Fruit fly (Drosophila melanogaster) whole organism, embryonic: Measurements from ENCODE around the gene ocn.

ENCODE experiments used
- Awh ChIP-seq: fragments of 200-800 bp; sonication (Bioruptor generic); IDR thresholded peaks from 2 replicates; pipeline ENCODE4, ENCODE4 v1.3.6; 2022; ENCODE audit warnings: missing biosample characterization, missing genetic modification characterization
- CG10654 ChIP-seq: fragments of 200-800 bp; sonication (Bioruptor generic); optimal IDR thresholded peaks from 2 replicates; lab custom pipeline; 2016; ENCODE audit warnings: missing biosample characterization, missing genetic modification characterization
- CG11085 ChIP-seq: fragments of 200-800 bp; sonication (Bioruptor generic); IDR thresholded peaks from 2 replicates; pipeline ENCODE4 v1.3.6; 2022; ENCODE audit warnings: missing biosample characterization, missing genetic modification characterization
- CG11398 ChIP-seq: fragments of 200-800 bp; sonication (Bioruptor generic); optimal IDR thresholded peaks from 2 replicates; lab custom pipeline; 2016; ENCODE audit warnings: missing biosample characterization, missing genetic modification characterization
- CG12744 ChIP-seq: fragments of 200-800 bp; sonication (Bioruptor generic); optimal IDR thresholded peaks from 2 replicates; lab custom pipeline; 2016; ENCODE audit warnings: missing biosample characterization, missing genetic modification characterization
- CG13624 ChIP-seq: fragments of 200-800 bp; sonication (Bioruptor generic); optimal IDR thresholded peaks from 2 replicates; lab custom pipeline; 2016; ENCODE audit warnings: missing biosample characterization, missing genetic modification characterization
- CG14014 ChIP-seq: fragments of 200-800 bp; sonication (Bioruptor generic); IDR thresholded peaks from 2 replicates; pipeline ENCODE4 v1.3.6; 2022; ENCODE audit warnings: missing biosample characterization, missing genetic modification characterization
- CG14050 ChIP-seq: fragments of 200-800 bp; sonication (Bioruptor generic); IDR thresholded peaks from 3 replicates; pipeline ENCODE4 v1.3.6; 2022; ENCODE audit warnings: missing biosample characterization, missing genetic modification characterization
- CG16779 ChIP-seq: fragments of 200-800 bp; sonication (Bioruptor generic); IDR thresholded peaks from 2 replicates; pipeline ENCODE4 v1.3.6; 2022; ENCODE audit warnings: missing biosample characterization, missing genetic modification characterization
- CG2678 ChIP-seq: fragments of 200-800 bp; sonication (Bioruptor generic); optimal IDR thresholded peaks from 3 replicates; lab custom pipeline; 2019; ENCODE audit warnings: missing biosample characterization, mild to moderate bottlenecking, missing genetic modification characterization, moderate library complexity
- CG2712 ChIP-seq: fragments of 200-800 bp; optimal IDR thresholded peaks from 3 replicates; lab custom pipeline; 2019; ENCODE audit warnings: missing biosample characterization, mild to moderate bottlenecking, missing genetic modification characterization, moderate library complexity
- CG33213 ChIP-seq: fragments of 200-800 bp; sonication (Bioruptor generic); optimal IDR thresholded peaks from 3 replicates; lab custom pipeline; 2016; ENCODE audit warnings: missing biosample characterization, missing genetic modification characterization
- CG4328 ChIP-seq: fragments of 200-800 bp; sonication (Bioruptor generic); optimal IDR thresholded peaks from 3 replicates; lab custom pipeline; 2017; ENCODE audit warnings: missing biosample characterization, missing genetic modification reagents, missing genetic modification characterization
- CG6765 ChIP-seq: fragments of 200-800 bp; sonication (Bioruptor generic); optimal IDR thresholded peaks from 3 replicates; lab custom pipeline; 2017; ENCODE audit warnings: missing biosample characterization, mild to moderate bottlenecking, missing genetic modification characterization
- CG7745 ChIP-seq: fragments of 200-800 bp; sonication (Bioruptor generic); optimal IDR thresholded peaks from 2 replicates; lab custom pipeline; 2018; ENCODE audit warnings: missing biosample characterization, mild to moderate bottlenecking, missing genetic modification characterization, moderate library complexity
- CkIIα-i1 ChIP-seq: fragments of 200-800 bp; sonication (Bioruptor generic); IDR thresholded peaks from 2 replicates; pipeline ENCODE4 v1.3.6; 2022; ENCODE audit warnings: missing biosample characterization, missing genetic modification characterization
- Dbx ChIP-seq: fragments of 200-800 bp; sonication (Bioruptor generic); IDR thresholded peaks from 3 replicates; pipeline ENCODE4 v1.3.6; 2022; ENCODE audit warnings: missing biosample characterization, missing genetic modification characterization
- Dfd ChIP-seq, 2 experiments: fragments of >200 bp; optimal IDR thresholded peaks; 2 replicates each; lab custom pipeline; 2017; ENCODE audit warnings: missing biosample characterization in 2 of 2, missing genetic modification characterization in 2 of 2
- ERR ChIP-seq: fragments of 200-800 bp; sonication (Bioruptor generic); optimal IDR thresholded peaks from 2 replicates; lab custom pipeline; 2016; ENCODE audit warnings: missing biosample characterization, missing genetic modification characterization
- Meics ChIP-seq: fragments of 200-800 bp; sonication (Bioruptor generic); optimal IDR thresholded peaks from 2 replicates; lab custom pipeline; 2017; ENCODE audit warnings: missing biosample characterization, mild to moderate bottlenecking, missing genetic modification characterization
- Ravus ChIP-seq: fragments of 200-800 bp; sonication (Bioruptor generic); IDR thresholded peaks from 2 replicates; pipeline ENCODE4 v1.3.6; 2022; ENCODE audit warnings: missing biosample characterization, missing genetic modification characterization
- Rfx ChIP-seq: fragments of 200-800 bp; sonication (Bioruptor generic); IDR thresholded peaks from 2 replicates; pipeline ENCODE4 v1.3.6; 2022; ENCODE audit warnings: missing biosample characterization, missing genetic modification characterization
- Usf ChIP-seq: fragments of 200-800 bp; sonication (Bioruptor generic); optimal IDR thresholded peaks from 2 replicates; lab custom pipeline; 2017; ENCODE audit warnings: missing genotype, missing biosample characterization, missing genetic modification characterization
- Xrp1 ChIP-seq: fragments of 200-800 bp; sonication (Bioruptor generic); IDR thresholded peaks from 2 replicates; pipeline ENCODE4 v1.3.6; 2022; ENCODE audit warnings: missing biosample characterization, missing genetic modification characterization
- bcd ChIP-seq: fragments of 200-800 bp; sonication (Bioruptor generic); optimal IDR thresholded peaks from 2 replicates; lab custom pipeline; 2017; ENCODE audit warnings: missing biosample characterization, mild to moderate bottlenecking, missing genetic modification characterization
- cas ChIP-seq: fragments of 200-800 bp; sonication (Bioruptor generic); IDR thresholded peaks from 2 replicates; pipeline ENCODE4 v1.3.6; 2022; ENCODE audit warnings: missing biosample characterization, missing genetic modification characterization
- ci ChIP-seq: fragments of 200-800 bp; sonication (Bioruptor generic); IDR thresholded peaks from 3 replicates; pipeline ENCODE4 v1.3.6; 2022; ENCODE audit warnings: missing biosample characterization, missing genetic modification characterization
- croc ChIP-seq: fragments of 200-800 bp; sonication (Bioruptor generic); conservative IDR thresholded peaks from 3 replicates; pipeline ENCODE4 v1.3.6; 2022; ENCODE audit warnings: missing biosample characterization, missing genetic modification characterization
- dysf ChIP-seq: fragments of 200-800 bp; sonication (Bioruptor generic); IDR thresholded peaks from 3 replicates; pipeline ENCODE4 v1.3.6; 2022; ENCODE audit warnings: missing biosample characterization, missing genetic modification characterization
- eve ChIP-seq, 2 experiments: fragments of >200 bp; optimal IDR thresholded peaks; 2 replicates each; lab custom pipeline; 2017; ENCODE audit warnings: missing biosample characterization in 2 of 2, missing genetic modification characterization in 2 of 2
- ftz-f1 ChIP-seq: fragments of 200-800 bp; sonication (Bioruptor generic); optimal IDR thresholded peaks from 2 replicates; lab custom pipeline; 2016; ENCODE audit warnings: missing biosample characterization, missing genetic modification characterization
- gfzf ChIP-seq: fragments of 200-800 bp; sonication (Bioruptor generic); optimal IDR thresholded peaks from 2 replicates; lab custom pipeline; 2016; ENCODE audit warnings: missing biosample characterization, mild to moderate bottlenecking, missing genetic modification characterization, moderate library complexity
- grau ChIP-seq: fragments of 200-800 bp; optimal IDR thresholded peaks from 3 replicates; lab custom pipeline; 2019; ENCODE audit warnings: missing biosample characterization, mild to moderate bottlenecking, missing genetic modification characterization, moderate library complexity
- ham ChIP-seq: fragments of 200-800 bp; sonication (Bioruptor generic); IDR thresholded peaks from 2 replicates; pipeline ENCODE4 v1.3.6; 2022; ENCODE audit warnings: missing biosample characterization, missing genetic modification characterization
- hkb ChIP-seq, 2 experiments: fragments of 200-800 bp in 1 of 2; fragments of >200 bp in 1 of 2; sonication (Bioruptor generic) in 1 of 2; IDR thresholded peaks in 1 of 2; optimal IDR thresholded peaks in 1 of 2; 2 replicates each; pipeline versions ENCODE4 v1.3.6 to Lab custom; 2017 to 2022; ENCODE audit warnings: missing biosample characterization in 1 of 2, missing genetic modification characterization in 1 of 2
- ind ChIP-seq: fragments of 200-800 bp; sonication (Bioruptor generic); optimal IDR thresholded peaks from 3 replicates; lab custom pipeline; 2016; ENCODE audit warnings: missing biosample characterization, missing genetic modification characterization
- jumu ChIP-seq: fragments of 200-800 bp; sonication (Bioruptor generic); optimal IDR thresholded peaks from 3 replicates; lab custom pipeline; 2016; ENCODE audit warnings: missing biosample characterization, missing genetic modification characterization
- ken ChIP-seq: fragments of 200-800 bp; sonication (Bioruptor generic); IDR thresholded peaks from 3 replicates; pipeline ENCODE4 v1.3.6; 2022; ENCODE audit warnings: missing biosample characterization, missing genetic modification characterization
- mirr ChIP-seq: fragments of 200-800 bp; sonication (Bioruptor generic); optimal IDR thresholded peaks from 3 replicates; lab custom pipeline; 2018; ENCODE audit warnings: missing biosample characterization, mild to moderate bottlenecking, missing genetic modification characterization
- nmo ChIP-seq: fragments of 200-800 bp; sonication (Bioruptor generic); optimal IDR thresholded peaks from 2 replicates; lab custom pipeline; 2018; ENCODE audit warnings: missing biosample characterization, mild to moderate bottlenecking, missing genetic modification characterization, moderate library complexity
- onecut ChIP-seq: fragments of 200-800 bp; sonication (Bioruptor generic); IDR thresholded peaks from 2 replicates; pipeline ENCODE4 v1.3.6; 2022; ENCODE audit warnings: missing biosample characterization, missing genetic modification characterization
- pb ChIP-seq: fragments of 200-800 bp; sonication (Bioruptor generic); optimal IDR thresholded peaks from 3 replicates; lab custom pipeline; 2016; ENCODE audit warnings: missing biosample characterization, missing genetic modification characterization
- pfk ChIP-seq: fragments of 200-800 bp; sonication (Bioruptor generic); optimal IDR thresholded peaks from 2 replicates; lab custom pipeline; 2018; ENCODE audit warnings: missing biosample characterization, mild to moderate bottlenecking, missing genetic modification characterization, moderate library complexity
- sc ChIP-seq, 3 experiments: fragments of >200 bp in 2 of 3; fragments of 200-800 bp in 1 of 3; sonication (Bioruptor generic) in 1 of 3; optimal IDR thresholded peaks; 2 replicates in 2 of 3; 3 replicates in 1 of 3; lab custom pipeline; 2017; ENCODE audit warnings: mild to moderate bottlenecking in 1 of 3, missing biosample characterization in 1 of 3, missing genetic modification characterization in 1 of 3, missing genetic modification reagents in 1 of 3
- slbo ChIP-seq: fragments of 200-800 bp; sonication (Bioruptor generic); IDR thresholded peaks from 2 replicates; pipeline ENCODE4 v1.3.6; 2022; ENCODE audit warnings: missing biosample characterization, missing genetic modification characterization
- sna ChIP-seq: fragments of 200-800 bp; sonication (Bioruptor generic); IDR thresholded peaks from 2 replicates; pipeline ENCODE4 v1.3.6; 2022; ENCODE audit warnings: missing biosample characterization, missing genetic modification characterization; ENCODE audit not compliant: partially characterized antibody
- stc ChIP-seq: fragments of 200-800 bp; sonication (Bioruptor generic); IDR thresholded peaks from 2 replicates; pipeline ENCODE4 v1.3.6; 2022; ENCODE audit warnings: missing biosample characterization, missing genetic modification characterization
- sug ChIP-seq: fragments of 200-800 bp; optimal IDR thresholded peaks from 2 replicates; lab custom pipeline; 2019; ENCODE audit warnings: missing biosample characterization, mild to moderate bottlenecking, missing genetic modification characterization, moderate library complexity
- zfh2 ChIP-seq: fragments of 200-800 bp; sonication (Bioruptor generic); optimal IDR thresholded peaks from 2 replicates; lab custom pipeline; 2016; ENCODE audit warnings: missing biosample characterization, missing genetic modification characterization

ocn gene

dm6 chr3R:30012602-30013489, 24.7 kb downstream of the ocn start (continued):
- TF ChIP-seq CG2678 (tag; lab: Kevin White, UChicago) (peak; percentile 49), ci (no peak), CG16779 (GFP tag; lab: Robert Waterston, UW) (no peak), Dbx (GFP tag; lab: Robert Waterston, UW) (peak; percentile 33; the same call in 1 of the 3 replicates), stc (GFP tag; lab: Robert Waterston, UW) (0 out of 2 replicates have a peak, but pooled peaks have one; percentile 25), CG6765 (GFP tag; lab: Kevin White, UChicago) (peak; percentile 31), gfzf (GFP tag; lab: Kevin White, UChicago) (no peak), ftz-f1 (GFP tag; lab: Kevin White, UChicago) (no peak), zfh2 (GFP tag; lab: Kevin White, UChicago) (no peak), CG11398 (no peak), dysf (GFP tag; lab: Robert Waterston, UW) (peak; percentile 54; the same call in 2 of the 3 replicates), sc (optimal IDR thresholded peaks at IDR 0.05; lab: Kevin White, UChicago) (no peak), sc (GFP tag; optimal IDR thresholded peaks at IDR 0.05; lab: Kevin White, UChicago) (no peak), ind (GFP tag; lab: Kevin White, UChicago) (no peak), cas (GFP tag; lab: Robert Waterston, UW) (no peak), hkb (optimal IDR thresholded peaks at IDR 0.05; lab: Kevin White, UChicago) (no peak), hkb (GFP tag; IDR thresholded peaks at IDR 0.05; lab: Robert Waterston, UW) (peak; percentile 47), Usf (GFP tag; lab: Kevin White, UChicago) (no peak), pfk (GFP tag; lab: Kevin White, UChicago) (no peak), CG10654 (GFP tag; lab: Kevin White, UChicago) (no peak), pb (GFP tag; lab: Kevin White, UChicago) (no peak), CG11085 (GFP tag; lab: Robert Waterston, UW) (0 out of 2 replicates have a peak, but pooled peaks have one; percentile 39), eve (GFP tag; optimal IDR thresholded peaks at IDR 0.05; lab: Kevin White, UChicago) (no peak), mirr (GFP tag; lab: Kevin White, UChicago) (peak; percentile 64), CG2712 (no peak), Xrp1 (GFP tag; lab: Robert Waterston, UW) (0 out of 2 replicates have a peak, but pooled peaks have one; percentile 5), croc (GFP tag; lab: Robert Waterston, UW) (no peak), onecut (no peak), sna (GFP tag; lab: Robert Waterston, UW) (no peak), CG12744 (GFP tag; lab: Kevin White, UChicago) (no peak), slbo (GFP tag; lab: Robert Waterston, UW) (peak; percentile 48; the same call in 1 of the 2 replicates), jumu (GFP tag; lab: Kevin White, UChicago) (no peak), grau (tag; lab: Kevin White, UChicago) (peak; percentile 80), Awh (GFP tag; lab: Robert Waterston, UW) (no peak), bcd (peak; percentile 23), CG14050 (GFP tag; lab: Robert Waterston, UW) (no peak), Meics (GFP tag; lab: Kevin White, UChicago) (peak; percentile 46), ERR (GFP tag; lab: Kevin White, UChicago) (peak; percentile 32), Rfx (peak; percentile 65), CG33213 (GFP tag; lab: Kevin White, UChicago) (no peak), ham (GFP tag; lab: Robert Waterston, UW) (no peak), CkIIα-i1 (GFP tag; lab: Robert Waterston, UW) (no peak), Ravus (no peak), CG4328 (GFP tag; lab: Kevin White, UChicago) (no peak), Dfd (GFP tag; optimal IDR thresholded peaks at IDR 0.05; lab: Kevin White, UChicago) (no peak), CG13624 (GFP tag; lab: Kevin White, UChicago) (peak; percentile 78), sug (peak; percentile 25), ken (no peak), CG14014 (no peak; the same call in 1 of the 2 replicates), CG7745 (tag; lab: Kevin White, UChicago) (no peak), nmo (GFP tag; lab: Kevin White, UChicago) (no peak)
